Worm (Caenorhabditis elegans) whole organism, midembryonic: Measurements from ENCODE around the gene C34C12.6.

ENCODE experiments used
- T22C8.4 ChIP-seq: fragments of 200-800 bp; sonication (Bioruptor generic); IDR thresholded peaks from 2 replicates; pipeline ENCODE4 v1.3.6; 2022; ENCODE audit warnings: missing genetic modification characterization, missing compliant biosample characterization
- flt-1 ChIP-seq: fragments of 200-800 bp; sonication (Bioruptor generic); IDR thresholded peaks from 2 replicates; pipeline ENCODE4 v1.3.6; 2022; ENCODE audit warnings: missing genetic modification characterization, missing compliant biosample characterization
- ztf-29 ChIP-seq: fragments of 200-800 bp; sonication (Bioruptor generic); IDR thresholded peaks from 2 replicates; pipeline ENCODE4 v1.3.6; 2022; ENCODE audit warnings: missing genetic modification reagents, missing genetic modification characterization, missing compliant biosample characterization

DNA sequence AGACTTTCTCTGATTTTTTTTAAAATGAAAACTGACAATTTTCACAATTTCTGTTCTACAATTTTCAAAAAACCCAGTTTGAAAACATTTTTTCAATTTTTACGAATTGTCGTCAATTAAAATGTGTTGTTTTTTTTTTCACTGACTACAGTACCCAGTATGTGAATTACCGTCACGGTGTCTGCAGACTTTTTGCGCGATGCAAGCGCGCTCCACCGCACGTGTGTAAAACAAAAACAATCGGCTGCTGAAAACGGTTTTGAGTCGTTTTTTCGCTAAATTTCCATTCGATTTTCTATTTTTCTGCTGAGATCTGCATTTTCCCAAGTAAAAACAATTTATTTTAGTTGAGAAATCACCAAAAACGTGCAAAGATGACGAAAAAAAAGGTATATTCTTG is 26.2 kb upstream of the C34C12.6 start:
- TF ChIP-seq T22C8.4 (no peak), flt-1 (GFP tag; lab: Robert Waterston, UW) (0 out of 2 replicates have a peak, but pooled peaks have one; percentile 9), ztf-29 (GFP tag; lab: Robert Waterston, UW) (no peak)
